Worm (Caenorhabditis elegans) whole organism, young adult: ENCODE results near the gene pros-1.

Source experiments
- B0035.1 ChIP-seq: sonication (generic microtip); optimal IDR thresholded peaks from 2 replicates; lab custom pipeline; 2016; ENCODE audit warnings: missing genetic modification characterization, mild to moderate bottlenecking, missing compliant biosample characterization, missing genotype, missing genetic modification reagents
- B0261.1 ChIP-seq: sonication (generic microtip); optimal IDR thresholded peaks from 2 replicates; lab custom pipeline; 2016; ENCODE audit warnings: mild to moderate bottlenecking, missing genetic modification characterization, moderate library complexity, missing compliant biosample characterization
- B0336.3 ChIP-seq: fragments of 200-800 bp; sonication (Bioruptor generic); IDR thresholded peaks from 2 replicates; pipeline ENCODE4 v1.3.6; 2022; ENCODE audit warnings: missing genetic modification characterization, missing compliant biosample characterization
- C17E4.6 ChIP-seq: fragments of 200-800 bp; sonication (Bioruptor generic); IDR thresholded peaks from 2 replicates; pipeline ENCODE4 v1.3.6; 2022; ENCODE audit warnings: missing genetic modification reagents, missing genetic modification characterization, missing compliant biosample characterization
- F23B12.7 ChIP-seq: sonication (generic microtip); optimal IDR thresholded peaks from 2 replicates; lab custom pipeline; 2017; ENCODE audit warnings: missing genetic modification characterization, mild to moderate bottlenecking, missing compliant biosample characterization, antibody characterized with exemption, moderate library complexity; ENCODE audit not compliant: insufficient read depth
- F33H1.4 ChIP-seq: fragments of 200-800 bp; sonication (Bioruptor generic); IDR thresholded peaks from 2 replicates; pipeline ENCODE4 v1.3.6; 2022; ENCODE audit warnings: missing genetic modification reagents, missing genetic modification characterization, missing compliant biosample characterization
- F55B11.4 ChIP-seq: sonication (generic microtip); optimal IDR thresholded peaks from 2 replicates; lab custom pipeline; 2016; ENCODE audit warnings: missing compliant biosample characterization, missing genetic modification characterization, borderline replicate concordance; ENCODE audit not compliant: insufficient read depth
- F57C9.4 ChIP-seq: sonication (generic microtip); optimal IDR thresholded peaks from 2 replicates; lab custom pipeline; 2017; ENCODE audit warnings: mild to moderate bottlenecking, missing genetic modification characterization, missing compliant biosample characterization
- T26A5.8 ChIP-seq: sonication (generic microtip); optimal IDR thresholded peaks from 2 replicates; lab custom pipeline; 2016; ENCODE audit warnings: missing genetic modification characterization, missing compliant biosample characterization
- Y56A3A.18 ChIP-seq: fragments of 200-800 bp; sonication (Bioruptor generic); IDR thresholded peaks from 2 replicates; pipeline ENCODE4 v1.3.6; 2022; ENCODE audit warnings: missing genetic modification reagents, missing genetic modification characterization, missing compliant biosample characterization
- Y79H2A.3 ChIP-seq: fragments of 200-800 bp; sonication (Bioruptor generic); conservative IDR thresholded peaks from 2 replicates; pipeline ENCODE4 v1.3.6; 2022; ENCODE audit warnings: missing genetic modification reagents, missing genetic modification characterization, missing compliant biosample characterization
- atf-7 ChIP-seq: sonication (generic microtip); optimal IDR thresholded peaks from 2 replicates; lab custom pipeline; 2017; ENCODE audit warnings: mild to moderate bottlenecking, missing genetic modification characterization, missing compliant biosample characterization
- attf-6 ChIP-seq: fragments of 200-800 bp; sonication (Bioruptor generic); IDR thresholded peaks from 2 replicates; pipeline ENCODE4 v1.3.6; 2022; ENCODE audit warnings: missing genetic modification reagents, missing genetic modification characterization, missing compliant biosample characterization
- bed-1 ChIP-seq: fragments of 200-800 bp; sonication (Bioruptor generic); IDR thresholded peaks from 2 replicates; pipeline ENCODE4 v1.3.6; 2022; ENCODE audit warnings: missing genetic modification reagents, missing genetic modification characterization, missing compliant biosample characterization
- ceh-27 ChIP-seq: fragments of 200-800 bp; sonication (Bioruptor generic); optimal IDR thresholded peaks from 2 replicates; lab custom pipeline; 2018; ENCODE audit warnings: mild to moderate bottlenecking, missing genetic modification characterization, moderate library complexity, missing compliant biosample characterization
- ceh-58 ChIP-seq: fragments of 200-800 bp; sonication (Bioruptor generic); IDR thresholded peaks from 2 replicates; pipeline ENCODE4 v1.3.6; 2022; ENCODE audit warnings: missing genetic modification characterization, missing compliant biosample characterization
- ceh-91 ChIP-seq: fragments of 200-800 bp; sonication (Bioruptor generic); IDR thresholded peaks from 2 replicates; pipeline ENCODE4 v1.3.6; 2022; ENCODE audit warnings: missing genetic modification reagents, missing genetic modification characterization, missing compliant biosample characterization
- die-1 ChIP-seq: sonication (generic microtip); optimal IDR thresholded peaks from 2 replicates; lab custom pipeline; 2016; ENCODE audit warnings: missing genotype, mild to moderate bottlenecking, missing genetic modification characterization, missing compliant biosample characterization
- dox-1 ChIP-seq: fragments of 200-800 bp; sonication (Bioruptor generic); IDR thresholded peaks from 2 replicates; pipeline ENCODE4 v1.3.6; 2022; ENCODE audit warnings: missing genetic modification reagents, missing genetic modification characterization, missing compliant biosample characterization
- dpff-1 ChIP-seq: sonication (generic microtip); optimal IDR thresholded peaks from 2 replicates; lab custom pipeline; 2017; ENCODE audit warnings: mild to moderate bottlenecking, missing genetic modification characterization, missing compliant biosample characterization
- dpl-1 ChIP-seq: fragments of 150-350 bp; optimal IDR thresholded peaks from 2 replicates; lab custom pipeline; 2014; ENCODE audit warnings: missing biosample characterization, missing genetic modification reagents, missing genetic modification characterization
- efl-1 ChIP-seq: fragments of 150-350 bp; optimal IDR thresholded peaks from 2 replicates; lab custom pipeline; 2014; ENCODE audit warnings: missing biosample characterization, missing genetic modification reagents, missing genetic modification characterization
- ekl-4 ChIP-seq: fragments of 200-800 bp; sonication (Bioruptor generic); IDR thresholded peaks from 2 replicates; pipeline ENCODE4 v1.3.6; 2022; ENCODE audit warnings: missing genetic modification reagents, missing genetic modification characterization, missing compliant biosample characterization
- ets-4 ChIP-seq: fragments of 200-800 bp; sonication (Bioruptor generic); optimal IDR thresholded peaks from 2 replicates; lab custom pipeline; 2018; ENCODE audit warnings: mild to moderate bottlenecking, missing genetic modification characterization, missing compliant biosample characterization
- hsf-1 ChIP-seq: fragments of 200-800 bp; sonication (Bioruptor generic); IDR thresholded peaks from 2 replicates; pipeline ENCODE4 v1.3.6; 2022; ENCODE audit warnings: missing genetic modification reagents, missing genetic modification characterization, missing compliant biosample characterization
- let-607 ChIP-seq, 2 experiments: fragments of 200-800 bp in 1 of 2; sonication (Bioruptor generic) in 1 of 2; sonication (generic microtip) in 1 of 2; optimal IDR thresholded peaks; 2 replicates each; lab custom pipeline; 2016 to 2018; ENCODE audit warnings: mild to moderate bottlenecking in 2 of 2, missing compliant biosample characterization in 2 of 2, missing genetic modification characterization in 2 of 2, moderate library complexity in 2 of 2, missing genotype in 1 of 2
- lin-26 ChIP-seq: fragments of 200-800 bp; sonication (Bioruptor generic); IDR thresholded peaks from 2 replicates; pipeline ENCODE4 v1.3.6; 2022; ENCODE audit warnings: missing genetic modification reagents, missing genetic modification characterization, missing compliant biosample characterization
- lin-35 ChIP-seq, 3 experiments: fragments of 150-350 bp in 2 of 3; sonication (generic microtip) in 1 of 3; optimal IDR thresholded peaks; 2 replicates each; lab custom pipeline; 2014 to 2018; ENCODE audit warnings: missing biosample characterization in 3 of 3, missing genetic modification characterization in 3 of 3, missing genetic modification reagents in 3 of 3
- lin-54 ChIP-seq: fragments of 200-800 bp; sonication (Bioruptor generic); optimal IDR thresholded peaks from 2 replicates; lab custom pipeline; 2018; ENCODE audit warnings: mild to moderate bottlenecking, missing genetic modification characterization, missing compliant biosample characterization
- mcd-1 ChIP-seq: fragments of 200-800 bp; sonication (Bioruptor generic); IDR thresholded peaks from 2 replicates; pipeline ENCODE4 v1.3.6; 2022; ENCODE audit warnings: missing genetic modification reagents, missing genetic modification characterization, missing compliant biosample characterization
- mes-4 ChIP-seq: sonication (generic microtip); optimal IDR thresholded peaks from 2 replicates; lab custom pipeline; 2016; ENCODE audit warnings: missing genotype, missing genetic modification characterization, missing compliant biosample characterization
- nhr-80 ChIP-seq: sonication (generic microtip); optimal IDR thresholded peaks from 2 replicates; lab custom pipeline; 2016; ENCODE audit warnings: missing genetic modification characterization, missing compliant biosample characterization
- tbp1 ChIP-seq: fragments of 200-800 bp; sonication (Bioruptor generic); optimal IDR thresholded peaks from 2 replicates; lab custom pipeline; 2018; ENCODE audit warnings: mild to moderate bottlenecking, missing genetic modification characterization, missing compliant biosample characterization
- unc-62 ChIP-seq: fragments of 150-350 bp; optimal IDR thresholded peaks from 2 replicates; lab custom pipeline; 2014; ENCODE audit warnings: missing biosample characterization, missing genetic modification reagents, missing genetic modification characterization
- zim-3 ChIP-seq: sonication (generic microtip); optimal IDR thresholded peaks from 2 replicates; lab custom pipeline; 2017; ENCODE audit warnings: mild to moderate bottlenecking, missing genetic modification characterization, moderate library complexity, missing compliant biosample characterization
- ztf-3 ChIP-seq: fragments of 200-800 bp; sonication (Bioruptor generic); optimal IDR thresholded peaks from 2 replicates; lab custom pipeline; 2018; ENCODE audit warnings: mild to moderate bottlenecking, missing genetic modification characterization, missing compliant biosample characterization

pros-1 gene

ce11 chrIII:8044717-8045116 is 22.4 kb upstream of the pros-1 start, which contains the start of gene spcs-3:
TSS of gene spcs-3 (plus strand) at chrIII:8045017.
- TF ChIP-seq ceh-27 (GFP tag; lab: Kevin White, UChicago) (no peak), B0336.3 (GFP tag; lab: Robert Waterston, UW) (0 out of 2 replicates have a peak, but pooled peaks have one; percentile 22)
- TF ChIP-seq, all 124 proteins: peak for 1

- no peak for TF ChIP-seq atf-7 (tag; lab: Kevin White, UChicago)
- TF ChIP-seq F57C9.4 (tag; lab: Kevin White, UChicago): no peak
- TF ChIP-seq bed-1 (GFP tag; lab: Robert Waterston, UW): no peak
- TF ChIP-seq zim-3: no peak
- TF ChIP-seq ztf-3 (GFP tag; lab: Kevin White, UChicago): no peak
- no peak for TF ChIP-seq Y79H2A.3 (GFP tag; lab: Robert Waterston, UW)
- TF ChIP-seq B0035.1 (tag; lab: Kevin White, UChicago): no peak
- no peak for TF ChIP-seq dpff-1 (tag; lab: Kevin White, UChicago)
- no peak for TF ChIP-seq ceh-91 (GFP tag; lab: Robert Waterston, UW)
- TF ChIP-seq nhr-80 (tag; lab: Kevin White, UChicago): no peak
- TF ChIP-seq lin-54: no peak
- TF ChIP-seq F55B11.4: no peak
- no peak for TF ChIP-seq tbp1 (GFP tag; lab: Kevin White, UChicago)
- TF ChIP-seq hsf-1 (GFP tag; lab: Robert Waterston, UW): no peak
- no peak for TF ChIP-seq F33H1.4
- TF ChIP-seq C17E4.6 (GFP tag; lab: Robert Waterston, UW): no peak
- no peak for TF ChIP-seq T26A5.8
- TF ChIP-seq dox-1 (GFP tag; lab: Robert Waterston, UW): no peak
- TF ChIP-seq ceh-58: no peak
- no peak for TF ChIP-seq attf-6 (GFP tag; lab: Robert Waterston, UW)
- TF ChIP-seq, all 124 proteins: peak for 0
Observed at ce11 chrIII:8045734-8046133, 21.4 kb upstream of the pros-1 start, which contains the start of gene K12H4.3. TSS of gene K12H4.3 (plus strand) at chrIII:8046034.

DNA sequence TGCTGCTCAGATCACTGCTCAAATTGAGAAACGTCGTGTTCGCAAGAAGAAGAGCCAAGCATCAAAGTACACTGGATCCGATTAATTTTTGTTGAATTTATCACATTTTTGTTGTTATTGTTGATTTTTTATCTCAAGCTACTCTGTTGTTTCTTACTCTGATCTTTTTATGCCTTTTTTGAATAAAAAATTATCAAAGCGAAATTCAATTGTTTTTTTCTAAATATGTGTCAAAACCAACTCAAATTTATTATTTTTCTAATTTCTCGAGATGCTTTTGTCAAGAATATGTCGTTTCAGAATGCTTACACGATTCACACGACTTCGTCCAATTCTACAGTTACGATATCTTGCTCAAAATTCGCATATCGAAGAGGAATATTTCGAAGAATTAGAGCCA is 19.7 kb upstream of the pros-1 start, which contains the start of gene K12H4.2:
K12H4.2 (plus strand) TSS at position 301 of the 400 bp plus-strand sequence.
- TF ChIP-seq Y56A3A.18 (GFP tag; lab: Robert Waterston, UW) (no peak), mcd-1 (GFP tag; lab: Robert Waterston, UW) (no peak), lin-35 (GFP tag; optimal IDR thresholded peaks at IDR 0.05; lab: Kevin White, UChicago) (no peak), F23B12.7 (tag; lab: Kevin White, UChicago) (no peak), B0261.1 (tag; lab: Kevin White, UChicago) (no peak), efl-1 (GFP tag; lab: Kevin White, UChicago) (no peak), dpl-1 (no peak), ekl-4 (no peak), lin-26 (no peak), unc-62 (GFP tag; lab: Kevin White, UChicago) (no peak), F55B11.4 (no peak), die-1 (tag; lab: Kevin White, UChicago) (no peak)

DNA sequence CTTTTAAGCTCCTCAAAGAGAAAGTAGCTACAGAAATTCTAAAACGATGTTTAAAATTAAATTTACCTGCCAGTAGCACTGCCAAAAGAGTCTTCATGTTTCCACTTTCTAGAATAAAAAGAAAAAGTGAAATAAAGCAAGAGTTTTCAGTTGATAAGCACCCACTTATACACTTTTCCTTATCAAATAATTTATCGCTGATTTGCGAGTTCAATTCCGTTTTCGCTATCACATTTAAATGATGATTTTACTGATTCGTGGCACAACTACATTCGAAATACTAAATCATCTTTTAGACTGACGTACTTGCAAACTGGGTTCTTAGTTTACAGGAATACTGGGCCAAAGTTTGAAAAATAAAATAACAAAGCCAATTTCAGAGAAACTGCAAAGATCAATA is 16.1 kb upstream of the pros-1 start, which contains the start of gene K12H4.7:
K12H4.7 (minus strand) TSS at position 138 of the 400 bp plus-strand sequence.
- peak; percentile 64 for TF ChIP-seq nhr-80 (tag; lab: Kevin White, UChicago)
- no peak for TF ChIP-seq mes-4
- TF ChIP-seq ets-4 (GFP tag; lab: Kevin White, UChicago): peak; percentile 31
- TF ChIP-seq let-607 (tag; optimal IDR thresholded peaks at IDR 0.05; lab: Kevin White, UChicago): peak; percentile 6 to 61
